Fruit fly (Drosophila melanogaster): ENCODE measurements around the gene CG42833.
A peak's percentile ranks its signal among the peaks of the same experiment; 100 is the strongest.

CG42833 gene

DNA sequence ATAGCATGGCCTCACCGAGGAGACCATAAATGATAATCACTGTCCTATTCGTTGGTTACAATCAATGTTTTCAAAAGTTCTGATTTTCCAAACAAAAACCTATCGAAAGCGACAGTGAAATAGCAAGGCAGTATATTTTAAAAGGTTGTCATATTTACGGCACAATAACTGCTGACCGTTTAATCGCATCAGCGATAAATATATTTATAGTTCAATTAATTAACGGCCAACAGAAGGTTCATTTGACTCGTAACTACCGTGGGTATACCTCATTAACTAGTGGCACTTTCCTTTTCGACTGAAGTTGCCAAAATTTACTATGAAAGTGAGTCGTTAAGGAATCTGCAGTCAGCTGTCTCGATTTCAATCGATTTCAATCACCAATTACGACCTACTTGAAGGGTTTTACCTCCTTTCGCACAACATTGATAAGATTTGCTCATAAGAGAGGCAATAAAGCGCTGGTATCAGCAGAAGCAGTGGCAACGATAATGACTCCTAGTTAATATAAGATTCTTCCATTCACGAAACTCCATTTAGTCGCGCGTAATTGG is 23.6 kb downstream of the CG42833 start, which contains the start of gene CG17147:
Gene CG17147 (plus strand): TSS at position 535 of the 554 bp plus-strand sequence.
- no peak for TF ChIP-seq CG15710 (tag; optimal IDR thresholded peaks at IDR 0.05)
- no peak for TF ChIP-seq CG4496 (GFP tag; IDR thresholded peaks at IDR 0.05)
- no peak for TF ChIP-seq CG9948 (tag; optimal IDR thresholded peaks at IDR 0.05)

DNA sequence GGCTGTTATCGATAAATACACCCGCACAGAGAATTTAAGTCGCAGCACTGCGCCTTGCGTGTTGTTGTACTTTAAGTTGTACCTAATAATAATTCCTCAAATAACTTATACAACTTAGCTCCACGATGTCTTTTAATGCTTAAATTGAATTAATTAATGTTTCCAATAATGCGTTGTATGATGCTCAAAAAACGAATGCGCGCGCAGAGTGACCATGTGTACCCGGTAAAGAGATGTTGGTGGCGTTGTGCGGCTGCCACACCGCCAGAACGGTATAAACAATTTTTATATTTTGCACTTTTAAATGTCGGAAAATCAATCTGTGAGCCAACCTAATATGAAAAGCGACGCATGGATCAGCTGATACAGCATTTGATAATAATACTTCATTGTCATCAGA is 26.3 kb downstream of the CG42833 start:
- TF ChIP-seq CG8159 (tag; optimal IDR thresholded peaks at IDR 0.05) (no peak), Pif1B (GFP tag; optimal IDR thresholded peaks at IDR 0.05) (no peak), CG9948 (tag; optimal IDR thresholded peaks at IDR 0.05) (no peak)

dm6 chr3L:20230178-20230775 is 30.4 kb downstream of the CG42833 start:
- TF ChIP-seq Snoo (tag; optimal IDR thresholded peaks at IDR 0.05) = no peak
- TF ChIP-seq EcR (GFP tag; optimal IDR thresholded peaks at IDR 0.05) = peak; percentile 97

DNA sequence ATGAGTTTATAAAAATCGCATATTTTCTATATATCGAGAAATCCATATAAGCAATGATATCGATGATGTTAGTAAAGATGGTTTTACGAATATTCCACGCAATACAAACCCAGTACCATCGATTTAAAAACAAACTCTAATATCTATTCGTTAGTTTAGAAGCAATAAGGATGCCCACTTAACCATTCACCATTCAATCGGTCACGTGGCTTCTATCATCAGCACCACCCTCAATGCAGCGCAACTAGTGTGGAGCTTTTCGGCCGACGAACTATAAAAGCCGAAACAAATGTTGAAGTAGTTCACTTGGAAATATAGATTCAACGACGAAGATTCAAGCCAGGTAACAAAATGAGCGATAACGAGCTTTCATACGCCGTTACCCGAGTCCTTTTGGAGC is 31.5 kb downstream of the CG42833 start, which contains the start of gene CG13813:
Gene CG13813 (plus strand): TSS at position 301 of the 400 bp plus-strand sequence.
- TF ChIP-seq CG10348 (GFP tag; IDR thresholded peaks at IDR 0.05) = no peak
- TF ChIP-seq Pif1A (GFP tag; optimal IDR thresholded peaks at IDR 0.05) = no peak
- TF ChIP-seq CG14655 (GFP tag; optimal IDR thresholded peaks at IDR 0.05) = no peak
- no peak for TF ChIP-seq fd96Ca (GFP tag; IDR thresholded peaks at IDR 0.05)
- TF ChIP-seq EcR (GFP tag; optimal IDR thresholded peaks at IDR 0.05) = no peak
- TF ChIP-seq CG8159 (tag; optimal IDR thresholded peaks at IDR 0.05) = no peak
- no peak for TF ChIP-seq CG34367 (tag; optimal IDR thresholded peaks at IDR 0.05)
- TF ChIP-seq Snoo (tag; optimal IDR thresholded peaks at IDR 0.05) = no peak
- no peak for TF ChIP-seq CG8301 (tag; optimal IDR thresholded peaks at IDR 0.05)
- TF ChIP-seq CG12605 (GFP tag; IDR thresholded peaks at IDR 0.05) = no peak
- no peak for TF ChIP-seq CG4496 (GFP tag; IDR thresholded peaks at IDR 0.05)
- no peak for TF ChIP-seq CG32121 (GFP tag; IDR thresholded peaks at IDR 0.05)

DNA sequence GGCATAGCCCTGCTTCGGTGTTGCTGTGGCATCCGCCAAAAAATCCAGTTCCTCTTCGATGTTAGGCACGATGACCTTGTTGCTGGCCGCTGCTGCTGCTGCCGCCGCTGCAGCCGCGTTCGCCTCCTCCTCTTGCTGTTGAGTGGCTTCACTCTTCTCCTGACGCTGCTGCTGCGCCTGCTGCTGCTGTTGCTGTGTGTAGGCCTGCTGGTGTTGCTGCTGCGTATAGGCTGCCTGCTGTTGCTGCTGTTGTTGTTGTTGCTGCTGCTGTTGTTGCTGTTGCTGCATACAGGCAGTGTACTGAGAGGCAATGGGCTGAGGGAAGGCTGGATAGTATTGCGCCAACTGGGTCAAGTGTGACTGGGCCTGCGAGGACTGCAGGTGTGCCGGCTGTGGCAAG is 37.3 kb downstream of the CG42833 start:
- TF ChIP-seq CG12605 (GFP tag; IDR thresholded peaks at IDR 0.05) = no peak
- TF ChIP-seq CG17806 (tag; optimal IDR thresholded peaks at IDR 0.05) = no peak
- TF ChIP-seq EcR (GFP tag; optimal IDR thresholded peaks at IDR 0.05) = no peak
- no peak for TF ChIP-seq CG8159 (tag; optimal IDR thresholded peaks at IDR 0.05)
- TF ChIP-seq CG34367 (tag; optimal IDR thresholded peaks at IDR 0.05) = no peak
- no peak for TF ChIP-seq CG15710 (tag; optimal IDR thresholded peaks at IDR 0.05)
- no peak for TF ChIP-seq Snoo (tag; optimal IDR thresholded peaks at IDR 0.05)
- no peak for TF ChIP-seq Pif1B (GFP tag; optimal IDR thresholded peaks at IDR 0.05)

- no peak for TF ChIP-seq fd96Ca (GFP tag; IDR thresholded peaks at IDR 0.05)
- no peak for TF ChIP-seq Pif1B (GFP tag; optimal IDR thresholded peaks at IDR 0.05)
- no peak for TF ChIP-seq CG13204 (GFP tag; optimal IDR thresholded peaks at IDR 0.05)
- TF ChIP-seq CG10348 (GFP tag; IDR thresholded peaks at IDR 0.05) = no peak
- no peak for TF ChIP-seq CG14655 (GFP tag; optimal IDR thresholded peaks at IDR 0.05)
- no peak for TF ChIP-seq Ets98B (GFP tag; IDR thresholded peaks at IDR 0.05)
- no peak for TF ChIP-seq rn (GFP tag; IDR thresholded peaks at IDR 0.05)
- no peak for TF ChIP-seq CG15710 (tag; optimal IDR thresholded peaks at IDR 0.05)
- no peak for TF ChIP-seq CG4496 (GFP tag; IDR thresholded peaks at IDR 0.05)
- no peak for TF ChIP-seq Snoo (tag; optimal IDR thresholded peaks at IDR 0.05)
- TF ChIP-seq CG8301 (tag; optimal IDR thresholded peaks at IDR 0.05) = no peak
- no peak for TF ChIP-seq D1 (tag; optimal IDR thresholded peaks at IDR 0.05)
- no peak for TF ChIP-seq gl (tag; optimal IDR thresholded peaks at IDR 0.05)
- TF ChIP-seq CG9948 (tag; optimal IDR thresholded peaks at IDR 0.05) = no peak
- no peak for TF ChIP-seq CG32121 (GFP tag; IDR thresholded peaks at IDR 0.05)
- no peak for TF ChIP-seq EcR (GFP tag; optimal IDR thresholded peaks at IDR 0.05)
- no peak for TF ChIP-seq CG34367 (tag; optimal IDR thresholded peaks at IDR 0.05)
- TF ChIP-seq CG12605 (GFP tag; IDR thresholded peaks at IDR 0.05) = no peak
Measured at dm6 chr3L:20240753-20241152, 40.9 kb downstream of the CG42833 start, which contains the start of gene Clc. TSS of gene Clc (plus strand) at chr3L:20241053.

DNA sequence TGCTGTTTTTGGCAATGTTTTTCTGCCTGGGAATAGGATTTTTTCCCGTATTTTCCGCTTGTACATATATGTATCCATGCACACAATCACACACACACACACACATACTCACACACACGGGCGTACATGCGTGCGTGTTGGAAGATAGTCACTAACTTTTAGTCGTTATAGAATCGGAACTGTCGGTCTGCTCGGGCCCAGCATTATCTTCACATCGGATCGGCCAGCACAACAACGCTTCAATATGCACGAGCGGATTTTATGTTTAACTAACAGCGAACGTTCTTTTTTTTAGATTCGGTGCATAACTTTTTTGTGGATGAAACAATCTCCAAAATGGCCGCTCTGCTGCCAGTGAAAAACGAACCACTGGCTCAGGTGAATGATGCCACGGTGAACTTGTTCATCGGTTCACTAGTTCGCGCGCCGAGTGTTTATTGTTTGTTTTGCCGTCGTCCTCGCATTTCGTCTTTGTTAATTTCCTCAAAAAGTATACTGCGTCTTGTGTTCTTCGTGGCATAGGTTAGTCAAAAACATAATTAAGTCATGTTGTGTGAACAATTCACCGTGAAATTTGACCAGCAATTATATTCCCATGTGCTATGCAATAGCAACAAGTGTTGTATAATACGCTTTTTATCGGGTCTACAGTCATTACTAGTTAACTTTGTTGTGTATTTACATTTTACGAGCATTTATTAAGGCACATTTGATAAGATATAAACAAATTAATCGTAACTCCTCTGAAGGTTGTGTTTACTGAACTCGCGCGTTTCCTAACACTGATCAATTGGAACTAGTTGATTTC is 41.5 kb downstream of the CG42833 start, which contains the start of the genes CG6951 and CG17233:
Gene CG6951 (plus strand): TSS at position 105 of the 808 bp plus-strand sequence.
Gene CG17233 (minus strand): TSS at position 741 of the 808 bp plus-strand sequence.
- TF ChIP-seq CG4496 (GFP tag; IDR thresholded peaks at IDR 0.05) (0 out of 3 replicates have a peak, but pooled peaks have one; percentile 7), CG8301 (tag; optimal IDR thresholded peaks at IDR 0.05) (no peak), EcR (GFP tag; optimal IDR thresholded peaks at IDR 0.05) (peak; percentile 21), CG32121 (GFP tag; IDR thresholded peaks at IDR 0.05) (0 out of 2 replicates have a peak, but pooled peaks have one; percentile 21)
